Fruit fly (Drosophila melanogaster) whole organism, embryonic: Measurements from ENCODE around the gene CG44090.

ENCODE experiments used
- Antp ChIP-seq: fragments of 200-800 bp; sonication (Bioruptor generic); optimal IDR thresholded peaks from 3 replicates; lab custom pipeline; 2016; ENCODE audit warnings: missing biosample characterization, missing genetic modification characterization
- Atf-2 ChIP-seq: fragments of 200-800 bp; sonication (Bioruptor generic); optimal IDR thresholded peaks from 2 replicates; lab custom pipeline; 2016; ENCODE audit warnings: missing biosample characterization, missing genetic modification characterization
- CG10959 ChIP-seq: fragments of 200-800 bp; sonication (Bioruptor generic); IDR thresholded peaks from 2 replicates; pipeline ENCODE4 v1.3.6; 2022; ENCODE audit warnings: missing biosample characterization, missing genetic modification characterization
- CG11085 ChIP-seq: fragments of 200-800 bp; sonication (Bioruptor generic); IDR thresholded peaks from 2 replicates; pipeline ENCODE4 v1.3.6; 2022; ENCODE audit warnings: missing biosample characterization, missing genetic modification characterization
- CG12155 ChIP-seq: fragments of 200-800 bp; sonication (Bioruptor generic); optimal IDR thresholded peaks from 3 replicates; lab custom pipeline; 2016; ENCODE audit warnings: missing biosample characterization, missing genetic modification characterization
- CG12236 ChIP-seq: fragments of 200-800 bp; sonication (Bioruptor generic); optimal IDR thresholded peaks from 2 replicates; lab custom pipeline; 2016; ENCODE audit warnings: missing biosample characterization, missing genetic modification characterization
- CG15479 ChIP-seq: fragments of 200-800 bp; sonication (Bioruptor generic); optimal IDR thresholded peaks from 3 replicates; lab custom pipeline; 2019; ENCODE audit warnings: missing biosample characterization, mild to moderate bottlenecking, missing genetic modification characterization, moderate library complexity
- CG15514 ChIP-seq: fragments of 200-800 bp; sonication (Bioruptor generic); optimal IDR thresholded peaks from 3 replicates; lab custom pipeline; 2017; ENCODE audit warnings: missing biosample characterization, missing genetic modification characterization, mild to moderate bottlenecking, moderate library complexity, missing genetic modification reagents
- CG17361 ChIP-seq: fragments of 200-800 bp; sonication (Bioruptor generic); IDR thresholded peaks from 3 replicates; pipeline ENCODE4 v1.3.6; 2022; ENCODE audit warnings: missing biosample characterization, missing genetic modification characterization
- CG18764 ChIP-seq: fragments of 200-800 bp; sonication (Bioruptor generic); optimal IDR thresholded peaks from 3 replicates; lab custom pipeline; 2016; ENCODE audit warnings: missing biosample characterization, missing genetic modification characterization
- CG2199 ChIP-seq: fragments of 200-800 bp; sonication (Bioruptor generic); IDR thresholded peaks from 3 replicates; pipeline ENCODE4 v1.3.6; 2022; ENCODE audit warnings: missing biosample characterization, missing genetic modification characterization
- CG2889 ChIP-seq: fragments of 200-800 bp; sonication (Bioruptor generic); IDR thresholded peaks from 3 replicates; pipeline ENCODE4 v1.3.6; 2022; ENCODE audit warnings: missing biosample characterization, missing genetic modification characterization
- CG32532 ChIP-seq: fragments of 200-800 bp; sonication (Bioruptor generic); IDR thresholded peaks from 2 replicates; pipeline ENCODE4 v1.3.6; 2022; ENCODE audit warnings: missing biosample characterization, missing genetic modification characterization
- CG3407 ChIP-seq: fragments of 200-800 bp; sonication (Bioruptor generic); optimal IDR thresholded peaks from 2 replicates; lab custom pipeline; 2018; ENCODE audit warnings: missing biosample characterization, mild to moderate bottlenecking, missing genetic modification characterization
- CG3726 ChIP-seq: fragments of 200-800 bp; sonication (Bioruptor generic); IDR thresholded peaks from 3 replicates; pipeline ENCODE4, ENCODE4 v1.3.6; 2022; ENCODE audit warnings: missing biosample characterization, missing genetic modification characterization
- CG4282 ChIP-seq: fragments of 200-800 bp; sonication (Bioruptor generic); optimal IDR thresholded peaks from 2 replicates; lab custom pipeline; 2016; ENCODE audit warnings: missing biosample characterization, missing genetic modification characterization
- CG6254 ChIP-seq: fragments of 200-800 bp; sonication (Bioruptor generic); optimal IDR thresholded peaks from 3 replicates; lab custom pipeline; 2017; ENCODE audit warnings: mild to moderate bottlenecking, missing biosample characterization, missing genetic modification reagents, missing genetic modification characterization
- CG8765 ChIP-seq: fragments of 200-800 bp; sonication (Bioruptor generic); IDR thresholded peaks from 2 replicates; pipeline ENCODE4 v1.3.6; 2022; ENCODE audit warnings: missing biosample characterization, missing genetic modification characterization
- CG9797 ChIP-seq: fragments of 200-800 bp; sonication (Bioruptor generic); optimal IDR thresholded peaks from 3 replicates; lab custom pipeline; 2018; ENCODE audit warnings: missing biosample characterization, mild to moderate bottlenecking, missing genetic modification characterization
- Dad ChIP-seq: fragments of 200-800 bp; sonication (Bioruptor generic); optimal IDR thresholded peaks from 3 replicates; lab custom pipeline; 2016; ENCODE audit warnings: missing biosample characterization, missing genetic modification characterization
- E2f2 ChIP-seq: fragments of 200-800 bp; sonication (Bioruptor generic); IDR thresholded peaks from 2 replicates; pipeline ENCODE4 v1.3.6; 2022; ENCODE audit warnings: missing biosample characterization, missing genetic modification characterization
- Elba2 ChIP-seq: fragments of 200-800 bp; sonication (Bioruptor generic); optimal IDR thresholded peaks from 3 replicates; lab custom pipeline; 2016; ENCODE audit warnings: missing biosample characterization, missing genetic modification characterization
- Fer2 ChIP-seq: fragments of 200-800 bp; sonication (Bioruptor generic); optimal IDR thresholded peaks from 2 replicates; lab custom pipeline; 2018; ENCODE audit warnings: missing biosample characterization, mild to moderate bottlenecking, missing genetic modification characterization, moderate library complexity
- Hr39 ChIP-seq: fragments of >200 bp; optimal IDR thresholded peaks from 2 replicates; lab custom pipeline; 2017
- Jarid2 ChIP-seq: fragments of 200-800 bp; sonication (Bioruptor generic); optimal IDR thresholded peaks from 3 replicates; lab custom pipeline; 2017; ENCODE audit warnings: mild to moderate bottlenecking, missing biosample characterization, missing genetic modification reagents, missing genetic modification characterization
- Sin3A ChIP-seq: fragments of >200 bp; optimal IDR thresholded peaks from 2 replicates; lab custom pipeline; 2018
- Tbp ChIP-seq: fragments of >200 bp; optimal IDR thresholded peaks from 2 replicates; lab custom pipeline; 2018; ENCODE audit warnings: missing biosample characterization, missing genetic modification characterization
- Trl ChIP-seq, 3 experiments: fragments of >200 bp in 2 of 3; fragments of 200-800 bp in 1 of 3; sonication (Bioruptor generic) in 1 of 3; optimal IDR thresholded peaks; 2 replicates in 1 of 3; 3 replicates in 2 of 3; lab custom pipeline; 2016 to 2017; ENCODE audit warnings: missing biosample characterization in 1 of 3, missing genetic modification characterization in 1 of 3
- Vsx1 ChIP-seq: fragments of 200-800 bp; sonication (Bioruptor generic); optimal IDR thresholded peaks from 2 replicates; lab custom pipeline; 2017; ENCODE audit warnings: missing biosample characterization, mild to moderate bottlenecking, missing genetic modification characterization, missing genetic modification reagents
- ara ChIP-seq: fragments of 200-800 bp; sonication (Bioruptor generic); IDR thresholded peaks from 2 replicates; pipeline ENCODE4 v1.3.6; 2022; ENCODE audit warnings: missing biosample characterization, missing genetic modification characterization
- az2 ChIP-seq: fragments of 200-800 bp; sonication (Bioruptor generic); optimal IDR thresholded peaks from 3 replicates; lab custom pipeline; 2016; ENCODE audit warnings: missing biosample characterization, missing genetic modification characterization
- br ChIP-seq: fragments of >200 bp; optimal IDR thresholded peaks from 2 replicates; lab custom pipeline; 2017
- corto ChIP-seq: fragments of 200-800 bp; sonication (Bioruptor generic); optimal IDR thresholded peaks from 2 replicates; lab custom pipeline; 2016; ENCODE audit warnings: missing biosample characterization, mild to moderate bottlenecking, missing genetic modification characterization, moderate library complexity
- dm ChIP-seq: fragments of 200-800 bp; sonication (Bioruptor generic); optimal IDR thresholded peaks from 3 replicates; lab custom pipeline; 2016; ENCODE audit warnings: missing biosample characterization, missing genetic modification characterization
- dmrt99B ChIP-seq: fragments of 200-800 bp; sonication (Bioruptor generic); optimal IDR thresholded peaks from 2 replicates; lab custom pipeline; 2018; ENCODE audit warnings: missing biosample characterization, mild to moderate bottlenecking, missing genetic modification characterization, moderate library complexity
- en ChIP-seq: fragments of 200-800 bp; sonication (Bioruptor generic); optimal IDR thresholded peaks from 2 replicates; lab custom pipeline; 2016; ENCODE audit warnings: missing biosample characterization, missing genetic modification characterization
- esg ChIP-seq: fragments of 200-800 bp; sonication (Bioruptor generic); conservative IDR thresholded peaks from 2 replicates; pipeline ENCODE4 v1.3.6; 2022; ENCODE audit warnings: missing biosample characterization, missing genetic modification characterization
- exex ChIP-seq: fragments of 200-800 bp; sonication (Bioruptor generic); optimal IDR thresholded peaks from 4 replicates; lab custom pipeline; 2018; ENCODE audit warnings: missing biosample characterization, mild to moderate bottlenecking, missing genetic modification characterization, moderate library complexity
- ftz-f1 ChIP-seq: fragments of 200-800 bp; sonication (Bioruptor generic); optimal IDR thresholded peaks from 2 replicates; lab custom pipeline; 2016; ENCODE audit warnings: missing biosample characterization, missing genetic modification characterization
- gcm2 ChIP-seq: fragments of 200-800 bp; sonication (Bioruptor generic); optimal IDR thresholded peaks from 2 replicates; lab custom pipeline; 2016; ENCODE audit warnings: missing biosample characterization, missing genetic modification characterization
- gfzf ChIP-seq: fragments of 200-800 bp; sonication (Bioruptor generic); optimal IDR thresholded peaks from 2 replicates; lab custom pipeline; 2016; ENCODE audit warnings: missing biosample characterization, mild to moderate bottlenecking, missing genetic modification characterization, moderate library complexity
- hth ChIP-seq: fragments of >200 bp; optimal IDR thresholded peaks from 2 replicates; lab custom pipeline; 2017; ENCODE audit warnings: inconsistent platforms
- ind ChIP-seq: fragments of 200-800 bp; sonication (Bioruptor generic); optimal IDR thresholded peaks from 3 replicates; lab custom pipeline; 2016; ENCODE audit warnings: missing biosample characterization, missing genetic modification characterization
- lbe ChIP-seq: fragments of 200-800 bp; sonication (Bioruptor generic); optimal IDR thresholded peaks from 2 replicates; lab custom pipeline; 2016; ENCODE audit warnings: missing biosample characterization, mild to moderate bottlenecking, missing genetic modification characterization
- maf-S ChIP-seq: fragments of 200-800 bp; sonication (Bioruptor generic); optimal IDR thresholded peaks from 2 replicates; lab custom pipeline; 2016; ENCODE audit warnings: missing biosample characterization, missing genetic modification characterization
- nmo ChIP-seq: fragments of 200-800 bp; sonication (Bioruptor generic); optimal IDR thresholded peaks from 2 replicates; lab custom pipeline; 2018; ENCODE audit warnings: missing biosample characterization, mild to moderate bottlenecking, missing genetic modification characterization, moderate library complexity
- org-1 ChIP-seq: fragments of 200-800 bp; sonication (Bioruptor generic); optimal IDR thresholded peaks from 2 replicates; lab custom pipeline; 2017; ENCODE audit warnings: missing biosample characterization, missing genetic modification characterization
- p53 ChIP-seq: fragments of 200-800 bp; sonication (Bioruptor generic); optimal IDR thresholded peaks from 2 replicates; lab custom pipeline; 2016; ENCODE audit warnings: missing biosample characterization, missing genetic modification characterization
- pum ChIP-seq: fragments of 200-800 bp; sonication (Bioruptor generic); optimal IDR thresholded peaks from 2 replicates; lab custom pipeline; 2016; ENCODE audit warnings: missing biosample characterization, missing genetic modification characterization
- tll ChIP-seq, 2 experiments: fragments of 200-800 bp in 1 of 2; fragments of >200 bp in 1 of 2; sonication (Bioruptor generic) in 1 of 2; optimal IDR thresholded peaks; 2 replicates each; lab custom pipeline; 2017 to 2019; ENCODE audit warnings: missing biosample characterization in 2 of 2, missing genetic modification characterization in 2 of 2, mild to moderate bottlenecking in 1 of 2, moderate library complexity in 1 of 2
- zen2 ChIP-seq: fragments of 200-800 bp; sonication (Bioruptor generic); IDR thresholded peaks from 3 replicates; pipeline ENCODE4 v1.3.6; 2022; ENCODE audit warnings: missing biosample characterization, missing genetic modification characterization; ENCODE audit not compliant: partially characterized antibody

The CG44090 gene

DNA sequence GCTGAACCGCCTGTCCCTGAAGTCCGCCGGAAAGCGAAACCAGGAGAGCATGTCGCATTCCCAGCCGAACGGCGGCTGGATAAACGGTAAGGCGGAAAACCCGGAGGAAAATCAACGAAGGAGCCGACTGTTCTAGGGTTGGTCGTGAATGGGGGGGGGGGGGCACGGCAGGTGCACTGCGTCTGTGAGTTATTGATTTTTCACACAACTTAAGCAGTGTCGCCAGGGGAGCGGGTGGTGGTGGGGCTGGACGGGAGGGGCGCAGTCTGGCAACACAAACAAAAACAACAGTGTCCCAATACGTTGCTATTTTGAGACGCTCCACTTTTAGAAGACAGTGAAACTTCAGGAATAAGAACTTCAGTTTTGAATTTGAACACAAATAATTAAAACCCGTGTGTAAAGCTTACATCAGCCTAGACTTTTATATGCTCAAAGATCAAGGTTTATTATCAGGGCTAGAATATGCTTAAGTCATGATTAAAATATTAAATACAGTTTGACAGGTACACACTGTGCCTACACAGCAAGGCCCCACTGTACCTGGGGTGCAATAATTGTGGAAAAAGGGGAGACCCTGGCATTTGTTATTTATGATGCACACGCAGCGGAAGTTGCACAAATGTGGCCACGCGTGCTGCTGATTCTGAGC is 47.9 kb downstream of the CG44090 start (continued):
- TF ChIP-seq gcm2 (GFP tag; lab: Kevin White, UChicago): no peak
- TF ChIP-seq ind (GFP tag; lab: Kevin White, UChicago): peak; percentile 64
- TF ChIP-seq CG11085 (GFP tag; lab: Robert Waterston, UW): peak; percentile 9; the same call in 1 of the 2 replicates
- peak; percentile 17 for TF ChIP-seq Dad (GFP tag; lab: Kevin White, UChicago)
- TF ChIP-seq tll (GFP tag; optimal IDR thresholded peaks at IDR 0.05; lab: Kevin White, UChicago): no peak
- TF ChIP-seq ara (GFP tag; lab: Robert Waterston, UW): peak; percentile 85
- no peak for TF ChIP-seq CG15479 (GFP tag; lab: Kevin White, UChicago)
- TF ChIP-seq E2f2 (GFP tag; lab: Robert Waterston, UW): peak; percentile 39
- TF ChIP-seq CG2889: peak; percentile 61; the same call in 2 of the 3 replicates
- no peak for TF ChIP-seq CG15514 (GFP tag; lab: Kevin White, UChicago)
- TF ChIP-seq CG6254 (GFP tag; lab: Kevin White, UChicago): peak; percentile 48
- TF ChIP-seq CG3726 (GFP tag; lab: Robert Waterston, UW): no peak
- TF ChIP-seq lbe (GFP tag; lab: Kevin White, UChicago): peak; percentile 57
- no peak for TF ChIP-seq Tbp (GFP tag; lab: Kevin White, UChicago)
- TF ChIP-seq Elba2 (GFP tag; lab: Kevin White, UChicago): no peak
- TF ChIP-seq Jarid2 (GFP tag; lab: Kevin White, UChicago): no peak
- peak; percentile 43; the same call in 1 of the 3 replicates for TF ChIP-seq CG2199 (GFP tag; lab: Robert Waterston, UW)
- peak; percentile 42 for TF ChIP-seq Fer2 (tag; lab: Kevin White, UChicago)
- TF ChIP-seq CG12236 (GFP tag; lab: Kevin White, UChicago): peak; percentile 31
- no peak for TF ChIP-seq br
- no peak for TF ChIP-seq hth
- no peak for TF ChIP-seq p53 (GFP tag; lab: Kevin White, UChicago)
- peak; percentile 43; the same call in 1 of the 2 replicates for TF ChIP-seq CG8765
- TF ChIP-seq Sin3A (lab: Kevin White, UChicago): no peak
- TF ChIP-seq CG12155 (GFP tag; lab: Kevin White, UChicago): peak; percentile 41
- TF ChIP-seq en (GFP tag; lab: Kevin White, UChicago): no peak
- TF ChIP-seq dmrt99B: peak; percentile 85
- TF ChIP-seq Hr39 (lab: Kevin White, UChicago): no peak
- TF ChIP-seq CG10959: peak; percentile 37; the same call in 1 of the 2 replicates
- peak; percentile 67 for TF ChIP-seq az2 (GFP tag; lab: Kevin White, UChicago)
- peak; percentile 66 for TF ChIP-seq CG3407
- TF ChIP-seq CG17361 (GFP tag; lab: Robert Waterston, UW): peak; percentile 63; the same call in 2 of the 3 replicates
- TF ChIP-seq CG4282 (GFP tag; lab: Kevin White, UChicago): no peak
- TF ChIP-seq esg (GFP tag; lab: Robert Waterston, UW): peak; percentile 80
- TF ChIP-seq ftz-f1 (GFP tag; lab: Kevin White, UChicago): no peak
- TF ChIP-seq Trl (optimal IDR thresholded peaks at IDR 0.05; lab: Kevin White, UChicago): no peak
- TF ChIP-seq Trl (GFP tag; optimal IDR thresholded peaks at IDR 0.05; lab: Kevin White, UChicago): peak; percentile 36
- peak; percentile 74 for TF ChIP-seq nmo (GFP tag; lab: Kevin White, UChicago)
- TF ChIP-seq CG9797 (GFP tag; lab: Kevin White, UChicago): no peak
- TF ChIP-seq corto (GFP tag; lab: Kevin White, UChicago): no peak
- TF ChIP-seq zen2 (GFP tag; lab: Robert Waterston, UW): no peak
- no peak for TF ChIP-seq gfzf (GFP tag; lab: Kevin White, UChicago)
- peak; percentile 11 for TF ChIP-seq maf-S
- TF ChIP-seq pum (GFP tag; lab: Kevin White, UChicago): peak; percentile 38
- TF ChIP-seq org-1 (GFP tag; lab: Kevin White, UChicago): peak; percentile 8
- TF ChIP-seq Atf-2 (GFP tag; lab: Kevin White, UChicago): no peak
- TF ChIP-seq CG32532: peak; percentile 53
- peak; percentile 55 for TF ChIP-seq Antp (GFP tag; lab: Kevin White, UChicago)
- peak; percentile 39 for TF ChIP-seq CG18764 (GFP tag; lab: Kevin White, UChicago)
- TF ChIP-seq Vsx1: peak; percentile 42
- TF ChIP-seq dm (GFP tag; lab: Kevin White, UChicago): no peak
- TF ChIP-seq exex (tag; lab: Kevin White, UChicago): no peak
